Fruit fly (Drosophila melanogaster): Measurements from ENCODE around the gene CG2962.

- TF ChIP-seq D1 (tag; optimal IDR thresholded peaks at IDR 0.05), result no peak
- no peak for TF ChIP-seq CG12605 (GFP tag; IDR thresholded peaks at IDR 0.05)
- peak; percentile 60 for TF ChIP-seq CG34367 (tag; optimal IDR thresholded peaks at IDR 0.05)
- TF ChIP-seq Ets98B (GFP tag; IDR thresholded peaks at IDR 0.05), result no peak
These were observed 13.8 kb downstream of the CG2962 start for dm6 chrX:10202595-10202994.

Data from whole organism, pupa.